Worm (Caenorhabditis elegans) whole organism, L4 larva: Measurements from ENCODE around the gene C40H5.2.

ENCODE experiments used
- D1046.2 ChIP-seq: fragments of 200-800 bp; sonication (Bioruptor generic); IDR thresholded peaks from 2 replicates; pipeline ENCODE4 v1.3.6; 2022; ENCODE audit warnings: missing genetic modification characterization, missing compliant biosample characterization
- aly-2 ChIP-seq: sonication (generic microtip); optimal IDR thresholded peaks from 2 replicates; lab custom pipeline; 2018; ENCODE audit warnings: missing biosample characterization, missing genetic modification characterization
- ceh-44 ChIP-seq: fragments of 200-800 bp; sonication (Bioruptor generic); IDR thresholded peaks from 2 replicates; pipeline ENCODE4 v1.3.6; 2022; ENCODE audit warnings: missing genetic modification reagents, missing genetic modification characterization, missing compliant biosample characterization
- daf-12 ChIP-seq: fragments of 150-350 bp; optimal IDR thresholded peaks from 2 replicates; lab custom pipeline; 2014; ENCODE audit warnings: missing biosample characterization, missing genetic modification reagents, missing genetic modification characterization
- egl-27 ChIP-seq: sonication (generic microtip); optimal IDR thresholded peaks from 3 replicates; lab custom pipeline; 2017; ENCODE audit warnings: missing biosample characterization, missing genetic modification reagents, missing genetic modification characterization
- hlh-30 ChIP-seq: sonication (generic microtip); optimal IDR thresholded peaks from 2 replicates; lab custom pipeline; 2017; ENCODE audit warnings: antibody characterized with exemption, mild to moderate bottlenecking, missing genetic modification characterization, missing compliant biosample characterization; ENCODE audit not compliant: insufficient read depth
- lin-13 ChIP-seq: fragments of 150-350 bp; optimal IDR thresholded peaks from 2 replicates; lab custom pipeline; 2014; ENCODE audit warnings: missing biosample characterization, missing genetic modification reagents, missing genetic modification characterization
- mep-1 ChIP-seq: fragments of 150-350 bp; sonication (generic microtip); optimal IDR thresholded peaks from 3 replicates; lab custom pipeline; 2014; ENCODE audit warnings: missing biosample characterization, missing genetic modification characterization
- nhr-25 ChIP-seq: sonication (generic microtip); optimal IDR thresholded peaks from 2 replicates; lab custom pipeline; 2017; ENCODE audit warnings: missing genetic modification characterization, mild to moderate bottlenecking, missing compliant biosample characterization, antibody characterized with exemption, moderate library complexity, borderline replicate concordance; ENCODE audit not compliant: insufficient read depth
- nhr-42 ChIP-seq: fragments of 200-800 bp; sonication (Bioruptor generic); IDR thresholded peaks from 2 replicates; pipeline ENCODE4 v1.3.6; 2022; ENCODE audit warnings: missing genetic modification characterization, missing compliant biosample characterization
- nhr-76 ChIP-seq: fragments of 150-350 bp; optimal IDR thresholded peaks from 2 replicates; lab custom pipeline; 2014; ENCODE audit warnings: missing biosample characterization, missing genetic modification characterization
- snpc-4 ChIP-seq: fragments of 150-350 bp; optimal IDR thresholded peaks from 2 replicates; lab custom pipeline; 2014; ENCODE audit warnings: missing biosample characterization, missing genetic modification characterization
- unc-39 ChIP-seq: sonication (generic microtip); optimal IDR thresholded peaks from 2 replicates; lab custom pipeline; 2017; ENCODE audit warnings: missing biosample characterization, missing genetic modification characterization
- unc-62 ChIP-seq, 3 experiments: fragments of 150-350 bp in 1 of 3; sonication (generic microtip); optimal IDR thresholded peaks in 2 of 3; peaks in 1 of 3; 1 replicate in 1 of 3; 2 replicates in 2 of 3; lab custom pipeline; 2014 to 2017; ENCODE audit warnings: missing biosample characterization in 3 of 3, missing genetic modification characterization in 3 of 3, missing genetic modification reagents in 3 of 3, missing genotype in 1 of 3

ce11 chrX:11743723-11744122 lies 2.2 kb upstream of the C40H5.2 start:
- no peak for TF ChIP-seq unc-39 (tag; lab: Kevin White, UChicago)
- TF ChIP-seq nhr-42 (GFP tag; lab: Robert Waterston, UW) = no peak
- TF ChIP-seq nhr-76 (tag; lab: Kevin White, UChicago) = no peak
- no peak for TF ChIP-seq unc-62 (GFP tag; optimal IDR thresholded peaks at IDR 0.05 in 1 of 2; lab: Kevin White, UChicago)
- TF ChIP-seq unc-62 (tag; optimal IDR thresholded peaks at IDR 0.05; lab: Kevin White, UChicago) = no peak
- TF ChIP-seq snpc-4 (tag; lab: Kevin White, UChicago) = no peak
- TF ChIP-seq D1046.2 (GFP tag; lab: Robert Waterston, UW) = no peak
- TF ChIP-seq mep-1 (tag; lab: Kevin White, UChicago) = no peak
- TF ChIP-seq egl-27 = no peak
- TF ChIP-seq aly-2 (tag; lab: Kevin White, UChicago) = no peak
- TF ChIP-seq ceh-44 = no peak
- TF ChIP-seq daf-12 = no peak
- TF ChIP-seq nhr-25 (tag; lab: Kevin White, UChicago) = no peak
- no peak for TF ChIP-seq lin-13 (GFP tag; lab: Kevin White, UChicago)
- TF ChIP-seq hlh-30 (tag; lab: Kevin White, UChicago) = no peak
